Worm (Caenorhabditis elegans): ENCODE results near the gene ethe-1.

DNA sequence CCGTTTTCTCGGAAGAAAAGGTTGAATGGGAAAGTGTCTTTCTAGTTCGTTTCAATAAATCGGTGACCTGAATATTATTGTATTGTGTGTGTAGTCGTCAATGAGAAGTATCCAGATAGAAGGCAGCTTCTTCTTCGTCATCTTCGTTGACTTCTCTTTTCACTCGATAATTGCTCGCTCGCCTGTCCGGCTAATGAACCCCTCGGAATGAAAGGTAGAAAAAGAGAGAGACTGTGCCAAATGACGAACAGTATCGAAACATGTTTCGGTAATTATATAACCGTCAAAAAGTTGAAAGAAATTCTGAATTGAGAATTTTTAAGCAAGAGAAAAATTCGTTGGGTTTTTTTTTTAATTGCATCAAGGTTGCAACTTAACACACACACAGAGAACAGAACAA is 51.2 kb downstream of the ethe-1 start, which contains the start of gene cutl-17:
- no peak for TF ChIP-seq R02D3.7 (tag; optimal IDR thresholded peaks at IDR 0.05)
- TF ChIP-seq unc-62 (GFP tag; optimal IDR thresholded peaks at IDR 0.05) = no peak
- no peak for TF ChIP-seq dmd-4 (tag; optimal IDR thresholded peaks at IDR 0.05)
- no peak for TF ChIP-seq elt-3 (tag; optimal IDR thresholded peaks at IDR 0.05)
- no peak for TF ChIP-seq ztf-1 (GFP tag; conservative IDR thresholded peaks at IDR 0.05)
- no peak for TF ChIP-seq ama-1 (optimal IDR thresholded peaks at IDR 0.05)
- no peak for TF ChIP-seq nhr-12 (tag; optimal IDR thresholded peaks at IDR 0.05)
- no peak for TF ChIP-seq Y55F3AM.14 (GFP tag; optimal IDR thresholded peaks at IDR 0.05)
- no peak for TF ChIP-seq nhr-25 (tag; optimal IDR thresholded peaks at IDR 0.05)

All from whole organism, L2 larva.